Fruit fly (Drosophila melanogaster) whole organism, embryonic: Measurements from ENCODE around the gene nst.

Experiments used
- Aef1 ChIP-seq: fragments of 200-800 bp; sonication (Bioruptor generic); IDR thresholded peaks from 3 replicates; pipeline ENCODE4 v1.3.6; 2022; ENCODE audit warnings: missing biosample characterization, missing genetic modification characterization
- Atf6 ChIP-seq: fragments of 200-800 bp; sonication (Bioruptor generic); IDR thresholded peaks from 2 replicates; pipeline ENCODE4 v1.3.6; 2022; ENCODE audit warnings: missing biosample characterization, missing genetic modification characterization
- Awh ChIP-seq: fragments of 200-800 bp; sonication (Bioruptor generic); IDR thresholded peaks from 2 replicates; pipeline ENCODE4, ENCODE4 v1.3.6; 2022; ENCODE audit warnings: missing biosample characterization, missing genetic modification characterization
- B-H2 ChIP-seq: fragments of 200-800 bp; sonication (Bioruptor generic); optimal IDR thresholded peaks from 2 replicates; lab custom pipeline; 2018; ENCODE audit warnings: missing biosample characterization, mild to moderate bottlenecking, missing genetic modification characterization
- CG12391 ChIP-seq: fragments of 200-800 bp; sonication (Bioruptor generic); optimal IDR thresholded peaks from 3 replicates; lab custom pipeline; 2018; ENCODE audit warnings: missing biosample characterization, mild to moderate bottlenecking, missing genetic modification characterization, moderate library complexity
- CG12769 ChIP-seq: fragments of 200-800 bp; sonication (Bioruptor generic); optimal IDR thresholded peaks from 2 replicates; lab custom pipeline; 2019; ENCODE audit warnings: missing biosample characterization, mild to moderate bottlenecking, missing genetic modification characterization, moderate library complexity
- CG13894 ChIP-seq: fragments of 200-800 bp; sonication (Bioruptor generic); optimal IDR thresholded peaks from 3 replicates; lab custom pipeline; 2018; ENCODE audit warnings: missing biosample characterization, mild to moderate bottlenecking, missing genetic modification characterization, moderate library complexity
- CG14014 ChIP-seq: fragments of 200-800 bp; sonication (Bioruptor generic); IDR thresholded peaks from 2 replicates; pipeline ENCODE4 v1.3.6; 2022; ENCODE audit warnings: missing biosample characterization, missing genetic modification characterization
- CG14710 ChIP-seq: fragments of 200-800 bp; sonication (Bioruptor generic); optimal IDR thresholded peaks from 3 replicates; lab custom pipeline; 2019; ENCODE audit warnings: missing biosample characterization, mild to moderate bottlenecking, missing genetic modification characterization, moderate library complexity
- CG1529 ChIP-seq: fragments of 200-800 bp; sonication (Bioruptor generic); optimal IDR thresholded peaks from 3 replicates; lab custom pipeline; 2018; ENCODE audit warnings: missing biosample characterization, missing genetic modification characterization
- CG15514 ChIP-seq: fragments of 200-800 bp; sonication (Bioruptor generic); optimal IDR thresholded peaks from 3 replicates; lab custom pipeline; 2017; ENCODE audit warnings: missing biosample characterization, missing genetic modification characterization, mild to moderate bottlenecking, moderate library complexity, missing genetic modification reagents
- CG17361 ChIP-seq: fragments of 200-800 bp; sonication (Bioruptor generic); IDR thresholded peaks from 3 replicates; pipeline ENCODE4 v1.3.6; 2022; ENCODE audit warnings: missing biosample characterization, missing genetic modification characterization
- CG17912 ChIP-seq: fragments of 200-800 bp; sonication (Bioruptor generic); optimal IDR thresholded peaks from 2 replicates; lab custom pipeline; 2018; ENCODE audit warnings: missing biosample characterization, mild to moderate bottlenecking, missing genetic modification characterization
- CG2120 ChIP-seq: fragments of 200-800 bp; sonication (Bioruptor generic); optimal IDR thresholded peaks from 3 replicates; lab custom pipeline; 2016; ENCODE audit warnings: missing biosample characterization, missing genetic modification characterization
- CG3838 ChIP-seq: fragments of 200-800 bp; sonication (Bioruptor generic); optimal IDR thresholded peaks from 3 replicates; lab custom pipeline; 2016; ENCODE audit warnings: missing biosample characterization, missing genetic modification characterization
- CG3847 ChIP-seq: fragments of 200-800 bp; sonication (Bioruptor generic); IDR thresholded peaks from 2 replicates; pipeline ENCODE4 v1.3.6; 2022; ENCODE audit warnings: missing biosample characterization, missing genetic modification characterization
- CG4328 ChIP-seq: fragments of 200-800 bp; sonication (Bioruptor generic); optimal IDR thresholded peaks from 3 replicates; lab custom pipeline; 2017; ENCODE audit warnings: missing biosample characterization, missing genetic modification reagents, missing genetic modification characterization
- CG9215 ChIP-seq: fragments of 200-800 bp; sonication (Bioruptor generic); IDR thresholded peaks from 2 replicates; pipeline ENCODE4 v1.3.6; 2022; ENCODE audit warnings: missing biosample characterization, missing genetic modification characterization
- CG9437 ChIP-seq: fragments of 200-800 bp; sonication (Bioruptor generic); optimal IDR thresholded peaks from 2 replicates; lab custom pipeline; 2018; ENCODE audit warnings: missing biosample characterization, mild to moderate bottlenecking, missing genetic modification characterization
- Chrac-16 ChIP-seq: fragments of 200-800 bp; sonication (Bioruptor generic); optimal IDR thresholded peaks from 3 replicates; lab custom pipeline; 2016; ENCODE audit warnings: missing biosample characterization, missing genetic modification characterization
- CkIIα-i1 ChIP-seq: fragments of 200-800 bp; sonication (Bioruptor generic); IDR thresholded peaks from 2 replicates; pipeline ENCODE4 v1.3.6; 2022; ENCODE audit warnings: missing biosample characterization, missing genetic modification characterization
- Deaf1 ChIP-seq: fragments of 200-800 bp; optimal IDR thresholded peaks from 3 replicates; lab custom pipeline; 2019; ENCODE audit warnings: missing biosample characterization, mild to moderate bottlenecking, missing genetic modification characterization, moderate library complexity
- Dfd ChIP-seq, 2 experiments: fragments of >200 bp; optimal IDR thresholded peaks; 2 replicates each; lab custom pipeline; 2017; ENCODE audit warnings: missing biosample characterization in 2 of 2, missing genetic modification characterization in 2 of 2
- Gsc ChIP-seq: fragments of 200-800 bp; sonication (Bioruptor generic); IDR thresholded peaks from 2 replicates; pipeline ENCODE4 v1.3.6; 2022; ENCODE audit warnings: missing biosample characterization, missing genetic modification characterization
- Hr39 ChIP-seq: fragments of >200 bp; optimal IDR thresholded peaks from 2 replicates; lab custom pipeline; 2017
- Lpt ChIP-seq: fragments of >200 bp; optimal IDR thresholded peaks from 2 replicates; lab custom pipeline; 2018; ENCODE audit warnings: missing biosample characterization, missing genetic modification characterization
- MTF-1 ChIP-seq: fragments of 200-800 bp; sonication (Bioruptor generic); optimal IDR thresholded peaks from 2 replicates; lab custom pipeline; 2018; ENCODE audit warnings: missing biosample characterization, mild to moderate bottlenecking, missing genetic modification characterization, borderline replicate concordance
- Max ChIP-seq: fragments of 200-800 bp; sonication (Bioruptor generic); optimal IDR thresholded peaks from 2 replicates; lab custom pipeline; 2016; ENCODE audit warnings: missing biosample characterization, mild to moderate bottlenecking, missing genetic modification characterization
- Mes4 ChIP-seq: fragments of 200-800 bp; sonication (Bioruptor generic); optimal IDR thresholded peaks from 2 replicates; lab custom pipeline; 2016; ENCODE audit warnings: missing biosample characterization, missing genetic modification characterization
- Optix ChIP-seq: fragments of 200-800 bp; sonication (Bioruptor generic); IDR thresholded peaks from 3 replicates; pipeline ENCODE4 v1.3.6; 2022; ENCODE audit warnings: missing biosample characterization, missing genetic modification characterization
- PHDP ChIP-seq: fragments of 200-800 bp; sonication (Bioruptor generic); optimal IDR thresholded peaks from 3 replicates; lab custom pipeline; 2018; ENCODE audit warnings: missing biosample characterization, mild to moderate bottlenecking, missing genetic modification characterization, moderate library complexity
- Rx ChIP-seq: fragments of 200-800 bp; sonication (Bioruptor generic); IDR thresholded peaks from 2 replicates; pipeline ENCODE4 v1.3.6; 2022; ENCODE audit warnings: missing biosample characterization, missing genetic modification characterization
- abd-A ChIP-seq: fragments of 200-800 bp; sonication (Bioruptor generic); optimal IDR thresholded peaks from 3 replicates; lab custom pipeline; 2019; ENCODE audit warnings: missing biosample characterization, mild to moderate bottlenecking, missing genetic modification characterization, moderate library complexity
- ap ChIP-seq: fragments of 200-800 bp; sonication (Bioruptor generic); IDR thresholded peaks from 2 replicates; pipeline ENCODE4 v1.3.6; 2022; ENCODE audit warnings: missing biosample characterization, missing genetic modification characterization
- bsh ChIP-seq, 2 experiments: fragments of 200-800 bp; sonication (Bioruptor generic); optimal IDR thresholded peaks; 2 replicates each; lab custom pipeline; 2017 to 2018; ENCODE audit warnings: mild to moderate bottlenecking in 2 of 2, missing biosample characterization in 2 of 2, missing genetic modification characterization in 2 of 2, moderate library complexity in 1 of 2
- cg ChIP-seq: fragments of 200-800 bp; sonication (Bioruptor generic); optimal IDR thresholded peaks from 3 replicates; lab custom pipeline; 2019; ENCODE audit warnings: missing biosample characterization, mild to moderate bottlenecking, missing genetic modification characterization, moderate library complexity
- crol ChIP-seq: fragments of 200-800 bp; sonication (Bioruptor generic); IDR thresholded peaks from 2 replicates; pipeline ENCODE4 v1.3.6; 2022; ENCODE audit warnings: missing biosample characterization, missing genetic modification characterization
- eve ChIP-seq, 2 experiments: fragments of >200 bp; optimal IDR thresholded peaks; 2 replicates each; lab custom pipeline; 2017; ENCODE audit warnings: missing biosample characterization in 2 of 2, missing genetic modification characterization in 2 of 2
- eyg ChIP-seq: fragments of 200-800 bp; sonication (Bioruptor generic); optimal IDR thresholded peaks from 3 replicates; lab custom pipeline; 2016; ENCODE audit warnings: missing biosample characterization, missing genetic modification characterization
- fu2 ChIP-seq: fragments of 200-800 bp; sonication (Bioruptor generic); optimal IDR thresholded peaks from 2 replicates; lab custom pipeline; 2016; ENCODE audit warnings: missing biosample characterization, missing genetic modification characterization
- gce ChIP-seq: fragments of 200-800 bp; sonication (Bioruptor generic); IDR thresholded peaks from 3 replicates; pipeline ENCODE4 v1.3.6; 2022; ENCODE audit warnings: missing biosample characterization, missing genetic modification characterization
- gsb-n ChIP-seq: fragments of 200-800 bp; sonication (Bioruptor generic); optimal IDR thresholded peaks from 3 replicates; lab custom pipeline; 2018; ENCODE audit warnings: missing biosample characterization, mild to moderate bottlenecking, missing genetic modification characterization
- ken ChIP-seq: fragments of 200-800 bp; sonication (Bioruptor generic); IDR thresholded peaks from 3 replicates; pipeline ENCODE4 v1.3.6; 2022; ENCODE audit warnings: missing biosample characterization, missing genetic modification characterization
- nmo ChIP-seq: fragments of 200-800 bp; sonication (Bioruptor generic); optimal IDR thresholded peaks from 2 replicates; lab custom pipeline; 2018; ENCODE audit warnings: missing biosample characterization, mild to moderate bottlenecking, missing genetic modification characterization, moderate library complexity
- repo ChIP-seq: fragments of 200-800 bp; sonication (Bioruptor generic); optimal IDR thresholded peaks from 2 replicates; lab custom pipeline; 2016; ENCODE audit warnings: missing biosample characterization, missing genetic modification characterization
- ro ChIP-seq: fragments of 200-800 bp; sonication (Bioruptor generic); IDR thresholded peaks from 2 replicates; pipeline ENCODE4 v1.3.6; 2022; ENCODE audit warnings: missing biosample characterization, missing genetic modification characterization
- slbo ChIP-seq: fragments of 200-800 bp; sonication (Bioruptor generic); IDR thresholded peaks from 2 replicates; pipeline ENCODE4 v1.3.6; 2022; ENCODE audit warnings: missing biosample characterization, missing genetic modification characterization
- slou ChIP-seq: fragments of 200-800 bp; sonication (Bioruptor generic); optimal IDR thresholded peaks from 3 replicates; lab custom pipeline; 2016; ENCODE audit warnings: missing biosample characterization, missing genetic modification characterization
- ttk ChIP-seq: fragments of 200-800 bp; sonication (Bioruptor generic); IDR thresholded peaks from 2 replicates; pipeline ENCODE4 v2.1.2; 2022; ENCODE audit warnings: missing biosample characterization, missing genetic modification characterization
- unpg ChIP-seq: fragments of 200-800 bp; sonication (Bioruptor generic); optimal IDR thresholded peaks from 3 replicates; lab custom pipeline; 2018; ENCODE audit warnings: missing biosample characterization, mild to moderate bottlenecking, missing genetic modification characterization, moderate library complexity
- vfl ChIP-seq: fragments of 200-800 bp; sonication (Bioruptor generic); optimal IDR thresholded peaks from 2 replicates; lab custom pipeline; 2016; ENCODE audit warnings: missing biosample characterization, missing genetic modification characterization
- z ChIP-seq: fragments of 200-800 bp; sonication (Bioruptor generic); IDR thresholded peaks from 3 replicates; pipeline ENCODE4 v1.3.6; 2022; ENCODE audit warnings: missing biosample characterization, missing genetic modification characterization
- zfh1 ChIP-seq: fragments of 200-800 bp; sonication (Bioruptor generic); IDR thresholded peaks from 3 replicates; pipeline ENCODE4 v1.3.6; 2022; ENCODE audit warnings: missing biosample characterization, missing genetic modification characterization
- zfh2 ChIP-seq: fragments of 200-800 bp; sonication (Bioruptor generic); optimal IDR thresholded peaks from 2 replicates; lab custom pipeline; 2016; ENCODE audit warnings: missing biosample characterization, missing genetic modification characterization

Gene nst

dm6 chr3L:12530044-12530443, at the start of gene nst (continued):
- no peak for TF ChIP-seq B-H2 (GFP tag; lab: Kevin White, UChicago)
- 0 out of 3 replicates have a peak, but pooled peaks have one; percentile 13 for TF ChIP-seq CG17361
- TF ChIP-seq ro (GFP tag; lab: Robert Waterston, UW), result no peak
- TF ChIP-seq Aef1 (GFP tag; lab: Robert Waterston, UW), result no peak
- no peak for TF ChIP-seq repo (GFP tag; lab: Kevin White, UChicago)
- TF ChIP-seq CG13894 (tag; lab: Kevin White, UChicago), result no peak
- no peak for TF ChIP-seq abd-A (tag; lab: Kevin White, UChicago)
- peak; percentile 12 for TF ChIP-seq nmo (GFP tag; lab: Kevin White, UChicago)
- TF ChIP-seq slou, result no peak
- no peak for TF ChIP-seq CG3838 (GFP tag; lab: Kevin White, UChicago)
- no peak for TF ChIP-seq bsh (GFP tag; optimal IDR thresholded peaks at IDR 0.05; lab: Kevin White, UChicago)
- peak; percentile 48; the same call in 1 of the 2 replicates for TF ChIP-seq CG3847 (GFP tag; lab: Robert Waterston, UW)
- no peak for TF ChIP-seq eve (GFP tag; optimal IDR thresholded peaks at IDR 0.05; lab: Kevin White, UChicago)
- peak; percentile 30 for TF ChIP-seq CG14710 (tag; lab: Kevin White, UChicago)
- TF ChIP-seq CG12391, result no peak
- TF ChIP-seq slbo (GFP tag; lab: Robert Waterston, UW), result 0 out of 2 replicates have a peak, but pooled peaks have one; percentile 20
- no peak for TF ChIP-seq Lpt (GFP tag; lab: Kevin White, UChicago)
- no peak for TF ChIP-seq Mes4 (GFP tag; lab: Kevin White, UChicago)
- TF ChIP-seq MTF-1, result no peak
- no peak for TF ChIP-seq CkIIα-i1
- TF ChIP-seq Optix (GFP tag; lab: Robert Waterston, UW), result no peak
- no peak for TF ChIP-seq cg (GFP tag; lab: Kevin White, UChicago)
- no peak for TF ChIP-seq crol (GFP tag; lab: Robert Waterston, UW)
- TF ChIP-seq CG14014, result no peak
- TF ChIP-seq vfl, result no peak
- TF ChIP-seq gsb-n, result no peak
- TF ChIP-seq Max, result no peak
- TF ChIP-seq CG2120, result no peak
- TF ChIP-seq Deaf1 (tag; lab: Kevin White, UChicago), result no peak
- TF ChIP-seq Atf6 (GFP tag; lab: Robert Waterston, UW), result no peak
- no peak for TF ChIP-seq Gsc (GFP tag; lab: Robert Waterston, UW)
- no peak for TF ChIP-seq PHDP (tag; lab: Kevin White, UChicago)
- TF ChIP-seq CG17912 (GFP tag; lab: Kevin White, UChicago), result no peak
- no peak for TF ChIP-seq ken (GFP tag; lab: Robert Waterston, UW)
- no peak for TF ChIP-seq zfh1 (GFP tag; lab: Robert Waterston, UW)
- no peak for TF ChIP-seq CG9215 (GFP tag; lab: Robert Waterston, UW)
- no peak for TF ChIP-seq Awh (GFP tag; lab: Robert Waterston, UW)
- TF ChIP-seq zfh2 (GFP tag; lab: Kevin White, UChicago), result no peak
- no peak for TF ChIP-seq CG9437 (GFP tag; lab: Kevin White, UChicago)
- TF ChIP-seq z, result no peak
- TF ChIP-seq fu2 (GFP tag; lab: Kevin White, UChicago), result no peak
- TF ChIP-seq CG15514 (GFP tag; lab: Kevin White, UChicago), result peak; percentile 69
- TF ChIP-seq Dfd (GFP tag; optimal IDR thresholded peaks at IDR 0.05; lab: Kevin White, UChicago), result no peak
- no peak for TF ChIP-seq CG1529 (GFP tag; lab: Kevin White, UChicago)
- TF ChIP-seq ttk (GFP tag; lab: Robert Waterston, UW), result no peak
- no peak for TF ChIP-seq eyg (GFP tag; lab: Kevin White, UChicago)
- no peak for TF ChIP-seq CG4328 (GFP tag; lab: Kevin White, UChicago)
- TF ChIP-seq gce (GFP tag; lab: Robert Waterston, UW), result no peak
- no peak for TF ChIP-seq CG12769 (tag; lab: Kevin White, UChicago)
- TF ChIP-seq Chrac-16, result no peak
- TF ChIP-seq ap (GFP tag; lab: Robert Waterston, UW), result no peak
- no peak for TF ChIP-seq Rx (GFP tag; lab: Robert Waterston, UW)
- no peak for TF ChIP-seq Hr39 (lab: Kevin White, UChicago)
- TF ChIP-seq unpg (GFP tag; lab: Kevin White, UChicago), result no peak
